Fruit fly (Drosophila melanogaster): Measurements from ENCODE around the gene CG11857.

Gene CG11857

dm6 chr3R:25277112-25277511 is 18.4 kb downstream of the CG11857 start, which contains the start of gene CG10513:
Gene CG10513, minus strand, starts transcription at chr3R:25277212.
- TF ChIP-seq dl (GFP tag; optimal IDR thresholded peaks at IDR 0.05; ENCODE audit: insufficient read depth in 1 of 2, partially characterized antibody in 2 of 2): no peak
- TF ChIP-seq Myc (optimal IDR thresholded peaks at IDR 0.05): no peak
- TF ChIP-seq jim (GFP tag; optimal IDR thresholded peaks at IDR 0.05): no peak
- TF ChIP-seq pan (optimal IDR thresholded peaks at IDR 0.05): no peak
- TF ChIP-seq Sp1 (GFP tag; optimal IDR thresholded peaks at IDR 0.05): no peak
- no peak for TF ChIP-seq Hnf4 (GFP tag; optimal IDR thresholded peaks at IDR 0.05)
- no peak for TF ChIP-seq CG9705 (GFP tag; optimal IDR thresholded peaks at IDR 0.05)
- TF ChIP-seq N (GFP tag; optimal IDR thresholded peaks at IDR 0.05): no peak
- TF ChIP-seq fru (GFP tag; optimal IDR thresholded peaks at IDR 0.05): no peak
- TF ChIP-seq foxo (GFP tag; optimal IDR thresholded peaks at IDR 0.05): no peak
- no peak for TF ChIP-seq Abd-B (GFP tag; optimal IDR thresholded peaks at IDR 0.05)
- TF ChIP-seq CrebA (GFP tag; optimal IDR thresholded peaks at IDR 0.05; ENCODE audit: borderline replicate concordance): no peak

- TF ChIP-seq jim (GFP tag; optimal IDR thresholded peaks at IDR 0.05): no peak
- no peak for TF ChIP-seq dl (GFP tag; optimal IDR thresholded peaks at IDR 0.05; ENCODE audit: insufficient read depth in 1 of 2, partially characterized antibody in 2 of 2)
- no peak for TF ChIP-seq pan (optimal IDR thresholded peaks at IDR 0.05)
- TF ChIP-seq foxo (GFP tag; optimal IDR thresholded peaks at IDR 0.05): peak in 1 of 2 experiments; percentile 18
- no peak for TF ChIP-seq Rel (GFP tag; optimal IDR thresholded peaks at IDR 0.05)
- TF ChIP-seq Rel (tag; optimal IDR thresholded peaks at IDR 0.05): no peak
- TF ChIP-seq OdsH (GFP tag; optimal IDR thresholded peaks at IDR 0.05): peak; percentile 43
- TF ChIP-seq Mio (GFP tag; optimal IDR thresholded peaks at IDR 0.05): no peak
- no peak for TF ChIP-seq tai (GFP tag; optimal IDR thresholded peaks at IDR 0.05)
- TF ChIP-seq sage (GFP tag; optimal IDR thresholded peaks at IDR 0.05): no peak
- no peak for TF ChIP-seq usp (GFP tag; optimal IDR thresholded peaks at IDR 0.05)
- TF ChIP-seq dmrt93B (GFP tag; optimal IDR thresholded peaks at IDR 0.05): no peak
- no peak for TF ChIP-seq N (GFP tag; optimal IDR thresholded peaks at IDR 0.05)
- peak; percentile 77 for TF ChIP-seq Hr83 (GFP tag; optimal IDR thresholded peaks at IDR 0.05; ENCODE audit: poor library complexity, severe bottlenecking)
- TF ChIP-seq ey (GFP tag; optimal IDR thresholded peaks at IDR 0.05): peak; percentile 4
- no peak for TF ChIP-seq sv (GFP tag; optimal IDR thresholded peaks at IDR 0.05)
- no peak for TF ChIP-seq GATAd (GFP tag; optimal IDR thresholded peaks at IDR 0.05)
- no peak for TF ChIP-seq lola (GFP tag; optimal IDR thresholded peaks at IDR 0.05)
- TF ChIP-seq CG32264 (GFP tag; optimal IDR thresholded peaks at IDR 0.05): no peak
- peak; percentile 10 for TF ChIP-seq Sp1 (GFP tag; optimal IDR thresholded peaks at IDR 0.05)
- TF ChIP-seq CrebA (GFP tag; optimal IDR thresholded peaks at IDR 0.05; ENCODE audit: borderline replicate concordance): no peak
- TF ChIP-seq Hr78 (GFP tag; optimal IDR thresholded peaks at IDR 0.05): no peak
- no peak for TF ChIP-seq Dfd (GFP tag; optimal IDR thresholded peaks at IDR 0.05)
- no peak for TF ChIP-seq HLH106 (tag; optimal IDR thresholded peaks at IDR 0.05)
- TF ChIP-seq Abd-B (GFP tag; optimal IDR thresholded peaks at IDR 0.05): no peak
- TF ChIP-seq Dif (GFP tag; optimal IDR thresholded peaks at IDR 0.05; ENCODE audit: partially characterized antibody): no peak
- peak; percentile 24 for TF ChIP-seq rgr (GFP tag; optimal IDR thresholded peaks at IDR 0.05)
- TF ChIP-seq br (GFP tag; optimal IDR thresholded peaks at IDR 0.05): peak; percentile 36
- no peak for TF ChIP-seq brk (GFP tag; optimal IDR thresholded peaks at IDR 0.05)
- no peak for TF ChIP-seq Hnf4 (GFP tag; optimal IDR thresholded peaks at IDR 0.05)
- peak; percentile 18 for TF ChIP-seq psq (GFP tag; optimal IDR thresholded peaks at IDR 0.05)
- no peak for TF ChIP-seq Vsx2 (GFP tag; optimal IDR thresholded peaks at IDR 0.05; ENCODE audit: partially characterized antibody)
- TF ChIP-seq Myc (optimal IDR thresholded peaks at IDR 0.05): no peak
- TF ChIP-seq woc (GFP tag; optimal IDR thresholded peaks at IDR 0.05): no peak
- no peak for TF ChIP-seq h (GFP tag; optimal IDR thresholded peaks at IDR 0.05)
- TF ChIP-seq Jra (GFP tag; optimal IDR thresholded peaks at IDR 0.05): no peak
- TF ChIP-seq CG9705 (GFP tag; optimal IDR thresholded peaks at IDR 0.05): no peak
- TF ChIP-seq dsf (GFP tag; optimal IDR thresholded peaks at IDR 0.05; ENCODE audit: borderline replicate concordance): no peak
- TF ChIP-seq fru (GFP tag; optimal IDR thresholded peaks at IDR 0.05): peak; percentile 13
Measured at dm6 chr3R:25279796-25280350, 21.2 kb downstream of the CG11857 start, which contains the start of gene CG10514. Gene CG10514, minus strand, starts transcription at chr3R:25279846.

All from whole organism, wandering third instar larva.